Fruit fly (Drosophila melanogaster): Measurements from ENCODE around the gene CG34057.

Gene CG34057

DNA sequence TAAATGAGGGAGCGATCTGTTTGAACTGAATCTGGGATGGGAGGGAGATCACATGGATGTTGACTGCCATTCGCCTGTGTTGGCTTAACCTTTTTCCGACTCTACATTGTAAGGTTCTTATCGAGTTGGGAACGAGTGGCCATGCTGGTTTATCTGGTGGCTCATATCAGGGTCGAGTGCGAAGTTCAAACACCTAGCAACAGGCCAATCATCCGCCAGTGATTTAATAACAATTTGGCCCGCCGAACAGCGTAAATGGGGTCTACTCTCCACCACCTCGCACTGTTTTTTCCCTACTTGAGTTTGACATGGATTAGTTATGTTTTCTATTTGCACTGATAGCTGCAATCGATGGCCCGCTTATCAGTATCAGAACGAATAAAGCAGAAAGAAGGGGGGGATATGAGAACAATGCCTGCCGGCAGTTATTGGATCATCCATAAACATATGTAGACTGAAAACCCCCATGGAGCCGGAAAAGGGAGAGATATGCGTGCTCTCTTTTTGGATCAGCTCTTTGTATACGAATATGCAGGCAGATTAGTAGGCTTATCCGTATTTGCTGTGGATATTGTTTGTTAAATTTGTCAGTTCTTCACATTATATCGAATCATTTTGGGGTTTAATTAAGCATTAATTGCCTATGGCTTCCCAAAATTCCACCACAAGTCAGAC is 9.6 kb upstream of the CG34057 start:
- TF ChIP-seq Dfd (GFP tag; optimal IDR thresholded peaks at IDR 0.05) (no peak), Rel (GFP tag; optimal IDR thresholded peaks at IDR 0.05) (no peak), Rel (tag; optimal IDR thresholded peaks at IDR 0.05) (peak; percentile 16)

DNA sequence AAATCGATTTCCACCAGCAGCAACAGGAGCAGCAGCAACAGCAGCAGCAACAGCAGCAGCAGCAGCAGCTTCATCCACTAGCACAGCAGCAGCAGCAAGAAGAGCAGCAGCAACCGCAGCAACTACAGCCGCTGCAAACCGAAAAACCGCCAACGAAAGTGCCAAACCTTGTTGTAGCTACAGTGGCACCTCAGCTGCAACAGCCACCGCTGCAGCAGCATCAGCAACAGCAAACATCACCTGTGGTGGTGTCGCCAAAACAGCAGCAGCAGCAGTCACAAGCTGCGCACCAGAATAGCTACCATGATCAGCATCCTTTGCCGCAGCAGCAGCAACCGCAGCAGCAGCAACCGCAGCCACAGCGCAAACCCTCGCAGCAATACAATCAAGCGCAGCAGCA is 8.8 kb upstream of the CG34057 start:
- TF ChIP-seq Rel (GFP tag; optimal IDR thresholded peaks at IDR 0.05) (no peak), Rel (tag; optimal IDR thresholded peaks at IDR 0.05) (no peak), Dfd (GFP tag; optimal IDR thresholded peaks at IDR 0.05) (peak; percentile 97)

DNA sequence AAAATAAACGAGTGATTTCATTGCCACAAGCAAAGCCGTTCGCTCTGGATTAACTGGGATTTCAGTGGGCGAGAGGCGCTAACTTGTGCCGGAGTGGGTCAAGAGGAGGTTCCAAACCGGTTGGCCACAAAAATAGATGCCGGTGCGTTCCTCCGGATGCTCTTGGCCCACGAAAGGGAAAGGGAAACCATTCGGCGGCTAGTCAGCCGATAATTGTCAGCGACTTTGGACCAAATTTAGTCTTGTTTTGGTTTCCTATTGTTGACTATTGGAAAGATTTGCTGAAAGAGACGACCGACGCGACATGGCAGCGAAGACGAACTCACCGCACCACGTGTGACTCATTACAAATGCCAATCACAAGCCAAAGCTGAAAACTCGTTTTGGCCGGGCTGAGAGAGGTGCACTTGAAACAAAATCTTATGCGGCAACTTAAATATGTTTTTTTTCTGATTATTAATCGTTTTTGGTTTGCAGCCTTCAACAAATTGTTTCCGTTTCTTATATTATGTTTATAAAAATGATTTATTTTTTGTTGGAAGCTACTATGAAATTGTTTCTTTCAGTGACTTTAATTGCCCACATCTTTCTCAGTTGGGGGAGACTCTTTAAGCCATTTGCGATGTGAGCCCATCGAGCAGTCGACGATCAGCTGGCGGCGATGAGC is 1.7 kb upstream of the CG34057 start, which contains the start of gene CG34056:
Gene CG34056 (plus strand): TSS at position 638 of the 667 bp plus-strand sequence.
- TF ChIP-seq fru (GFP tag; optimal IDR thresholded peaks at IDR 0.05): peak; percentile 98
- peak; percentile 97 for TF ChIP-seq Rel (GFP tag; optimal IDR thresholded peaks at IDR 0.05)
- peak; percentile 86 for TF ChIP-seq Rel (tag; optimal IDR thresholded peaks at IDR 0.05)
- no peak for TF ChIP-seq Myc (optimal IDR thresholded peaks at IDR 0.05)
- TF ChIP-seq jim (GFP tag; optimal IDR thresholded peaks at IDR 0.05): no peak
- TF ChIP-seq dmrt93B (GFP tag; optimal IDR thresholded peaks at IDR 0.05): peak; percentile 95
- peak; percentile 97 for TF ChIP-seq HLH106 (tag; optimal IDR thresholded peaks at IDR 0.05)
- TF ChIP-seq sv (GFP tag; optimal IDR thresholded peaks at IDR 0.05): peak; percentile 81
- TF ChIP-seq Mio (GFP tag; optimal IDR thresholded peaks at IDR 0.05): peak; percentile 40
- TF ChIP-seq Hr83 (GFP tag; optimal IDR thresholded peaks at IDR 0.05; ENCODE audit: poor library complexity, severe bottlenecking): peak; percentile 82
- peak; percentile 96 for TF ChIP-seq brk (GFP tag; optimal IDR thresholded peaks at IDR 0.05)
- no peak for TF ChIP-seq Dif (GFP tag; optimal IDR thresholded peaks at IDR 0.05; ENCODE audit: partially characterized antibody)
- TF ChIP-seq pan (optimal IDR thresholded peaks at IDR 0.05): no peak
- TF ChIP-seq GATAd (GFP tag; optimal IDR thresholded peaks at IDR 0.05): peak; percentile 40
- no peak for TF ChIP-seq dl (GFP tag; optimal IDR thresholded peaks at IDR 0.05; ENCODE audit: insufficient read depth in 1 of 2, partially characterized antibody in 2 of 2)
- TF ChIP-seq ey (GFP tag; optimal IDR thresholded peaks at IDR 0.05): peak; percentile 95
- TF ChIP-seq rgr (GFP tag; optimal IDR thresholded peaks at IDR 0.05): peak; percentile 97
- TF ChIP-seq woc (GFP tag; optimal IDR thresholded peaks at IDR 0.05): peak; percentile 95
- peak; percentile 95 for TF ChIP-seq br (GFP tag; optimal IDR thresholded peaks at IDR 0.05)
- TF ChIP-seq N (GFP tag; optimal IDR thresholded peaks at IDR 0.05): no peak
- TF ChIP-seq sage (GFP tag; optimal IDR thresholded peaks at IDR 0.05): peak; percentile 97
- TF ChIP-seq usp (GFP tag; optimal IDR thresholded peaks at IDR 0.05): no peak
- peak; percentile 84 for TF ChIP-seq tai (GFP tag; optimal IDR thresholded peaks at IDR 0.05)
- TF ChIP-seq Dfd (GFP tag; optimal IDR thresholded peaks at IDR 0.05): no peak
- TF ChIP-seq Sp1 (GFP tag; optimal IDR thresholded peaks at IDR 0.05): peak; percentile 94
- TF ChIP-seq CrebA (GFP tag; optimal IDR thresholded peaks at IDR 0.05; ENCODE audit: borderline replicate concordance): peak; percentile 94
- no peak for TF ChIP-seq Vsx2 (GFP tag; optimal IDR thresholded peaks at IDR 0.05; ENCODE audit: partially characterized antibody)
- no peak for TF ChIP-seq lola (GFP tag; optimal IDR thresholded peaks at IDR 0.05)
- peak; percentile 95 for TF ChIP-seq Jra (GFP tag; optimal IDR thresholded peaks at IDR 0.05)
- TF ChIP-seq foxo (GFP tag; optimal IDR thresholded peaks at IDR 0.05): peak; percentile 89 to 97
- no peak for TF ChIP-seq Hr78 (GFP tag; optimal IDR thresholded peaks at IDR 0.05)
- TF ChIP-seq Abd-B (GFP tag; optimal IDR thresholded peaks at IDR 0.05): no peak
- peak; percentile 96 for TF ChIP-seq Hnf4 (GFP tag; optimal IDR thresholded peaks at IDR 0.05)
- TF ChIP-seq dsf (GFP tag; optimal IDR thresholded peaks at IDR 0.05; ENCODE audit: borderline replicate concordance): peak; percentile 90
- TF ChIP-seq CG9705 (GFP tag; optimal IDR thresholded peaks at IDR 0.05): peak; percentile 96
- TF ChIP-seq CG32264 (GFP tag; optimal IDR thresholded peaks at IDR 0.05): peak; percentile 97
- TF ChIP-seq psq (GFP tag; optimal IDR thresholded peaks at IDR 0.05): peak; percentile 91
- TF ChIP-seq h (GFP tag; optimal IDR thresholded peaks at IDR 0.05): peak; percentile 98
- peak; percentile 97 for TF ChIP-seq OdsH (GFP tag; optimal IDR thresholded peaks at IDR 0.05)

Data from whole organism, wandering third instar larva.